Worm (Caenorhabditis elegans) whole organism, L4/young adult: ENCODE results near the gene F02C12.2.
A peak's percentile ranks its signal among the peaks of the same experiment; 100 is the strongest.

Experiments used
- W03F9.2 ChIP-seq: fragments of 150-350 bp; optimal IDR thresholded peaks from 2 replicates; lab custom pipeline; 2014; ENCODE audit warnings: missing biosample characterization, missing genetic modification characterization
- dao-5 ChIP-seq: sonication (generic microtip); optimal IDR thresholded peaks from 2 replicates; lab custom pipeline; 2016; ENCODE audit warnings: missing genotype, missing genetic modification characterization, moderate library complexity, missing compliant biosample characterization
- him-1 ChIP-seq: sonication (generic microtip); optimal IDR thresholded peaks from 2 replicates; lab custom pipeline; 2016; ENCODE audit warnings: missing genotype, missing genetic modification reagents, missing genetic modification characterization, missing compliant biosample characterization

F02C12.2 gene

ce11 chrX:13417479-13417878, 18.4 kb upstream of the F02C12.2 start:
- TF ChIP-seq him-1 (tag; lab: Kevin White, UChicago): no peak
- TF ChIP-seq W03F9.2 (tag; lab: Kevin White, UChicago): no peak
- TF ChIP-seq dao-5 (tag; lab: Kevin White, UChicago): no peak

- TF ChIP-seq dao-5 (tag; lab: Kevin White, UChicago) (no peak), him-1 (tag; lab: Kevin White, UChicago) (no peak), W03F9.2 (tag; lab: Kevin White, UChicago) (no peak)
Measured at ce11 chrX:13415722-13416121, 16.6 kb upstream of the F02C12.2 start, which contains the start of gene C29F7.2. Gene C29F7.2, plus strand, starts transcription at chrX:13416078.

ce11 chrX:13414974-13415373, 15.9 kb upstream of the F02C12.2 start:
- TF ChIP-seq dao-5 (tag; lab: Kevin White, UChicago) (no peak), W03F9.2 (tag; lab: Kevin White, UChicago) (peak; percentile 54)

ce11 chrX:13412307-13412706, 13.2 kb upstream of the F02C12.2 start:
- TF ChIP-seq dao-5 (tag; lab: Kevin White, UChicago): no peak
- TF ChIP-seq W03F9.2 (tag; lab: Kevin White, UChicago): no peak
- TF ChIP-seq him-1 (tag; lab: Kevin White, UChicago): no peak

- TF ChIP-seq dao-5 (tag; lab: Kevin White, UChicago) (no peak), him-1 (tag; lab: Kevin White, UChicago) (no peak), W03F9.2 (tag; lab: Kevin White, UChicago) (no peak)
Measured at ce11 chrX:13411306-13411705, 12.2 kb upstream of the F02C12.2 start.

- TF ChIP-seq W03F9.2 (tag; lab: Kevin White, UChicago): no peak
- no peak for TF ChIP-seq dao-5 (tag; lab: Kevin White, UChicago)
- no peak for TF ChIP-seq him-1 (tag; lab: Kevin White, UChicago)
Measured at ce11 chrX:13409543-13409942, 10.4 kb upstream of the F02C12.2 start, which contains the start of the genes cyp-13B1 and C29F7.1. Gene cyp-13B1, minus strand, starts transcription at chrX:13409643. Gene C29F7.1, plus strand, starts transcription at chrX:13409936.

- no peak for TF ChIP-seq W03F9.2 (tag; lab: Kevin White, UChicago)
- TF ChIP-seq him-1 (tag; lab: Kevin White, UChicago): no peak
- no peak for TF ChIP-seq dao-5 (tag; lab: Kevin White, UChicago)
Measured at ce11 chrX:13401783-13402182, 2.7 kb upstream of the F02C12.2 start, which contains the start of gene F02C12.1. Gene F02C12.1, plus strand, starts transcription at chrX:13402083.

- TF ChIP-seq him-1 (tag; lab: Kevin White, UChicago) (no peak), W03F9.2 (tag; lab: Kevin White, UChicago) (peak; percentile 10)
Measured at ce11 chrX:13401311-13401710, 2.2 kb upstream of the F02C12.2 start.

ce11 chrX:13396550-13397023, 2.5 kb downstream of the F02C12.2 start, which contains the start of gene F02C12.3:
Gene F02C12.3, plus strand, starts transcription at chrX:13396973.
- TF ChIP-seq W03F9.2 (tag; lab: Kevin White, UChicago): peak; percentile 52
- TF ChIP-seq him-1 (tag; lab: Kevin White, UChicago): no peak

ce11 chrX:13394971-13395370, 4.2 kb downstream of the F02C12.2 start, which contains the start of gene irld-2:
Gene irld-2, minus strand, starts transcription at chrX:13395071.
- TF ChIP-seq dao-5 (tag; lab: Kevin White, UChicago): no peak
- TF ChIP-seq W03F9.2 (tag; lab: Kevin White, UChicago): no peak
- no peak for TF ChIP-seq him-1 (tag; lab: Kevin White, UChicago)

- TF ChIP-seq him-1 (tag; lab: Kevin White, UChicago) (no peak), W03F9.2 (tag; lab: Kevin White, UChicago) (no peak), dao-5 (tag; lab: Kevin White, UChicago) (no peak)
Measured at ce11 chrX:13388829-13389228, 10.3 kb downstream of the F02C12.2 start.

- TF ChIP-seq dao-5 (tag; lab: Kevin White, UChicago) (no peak), him-1 (tag; lab: Kevin White, UChicago) (no peak), W03F9.2 (tag; lab: Kevin White, UChicago) (no peak)
Measured at ce11 chrX:13387497-13387953, 11.6 kb downstream of the F02C12.2 start, which contains the start of gene C49F8.3. Gene C49F8.3, minus strand, starts transcription at chrX:13387547.

- TF ChIP-seq him-1 (tag; lab: Kevin White, UChicago): no peak
- TF ChIP-seq dao-5 (tag; lab: Kevin White, UChicago): no peak
- TF ChIP-seq W03F9.2 (tag; lab: Kevin White, UChicago): no peak
Measured at ce11 chrX:13384743-13385142, 14.4 kb downstream of the F02C12.2 start.

ce11 chrX:13383273-13383672, 15.8 kb downstream of the F02C12.2 start:
- TF ChIP-seq W03F9.2 (tag; lab: Kevin White, UChicago) (no peak), dao-5 (tag; lab: Kevin White, UChicago) (no peak), him-1 (tag; lab: Kevin White, UChicago) (no peak)
